Worm (Caenorhabditis elegans) whole organism, L2 larva: Measurements from ENCODE around the gene F07G6.5.

Source experiments
- F13H6.1 ChIP-seq: sonication (generic microtip); optimal IDR thresholded peaks from 2 replicates; lab custom pipeline; 2016; ENCODE audit warnings: missing genetic modification characterization, missing compliant biosample characterization
- Y55F3AM.14 ChIP-seq: fragments of 200-800 bp; sonication (Bioruptor generic); optimal IDR thresholded peaks from 2 replicates; lab custom pipeline; 2018; ENCODE audit warnings: mild to moderate bottlenecking, missing genetic modification characterization, missing compliant biosample characterization
- ZK546.5 ChIP-seq: sonication (generic microtip); optimal IDR thresholded peaks from 2 replicates; lab custom pipeline; 2017; ENCODE audit warnings: missing biosample characterization, missing genetic modification characterization
- alr-1 ChIP-seq: fragments of 150-350 bp; optimal IDR thresholded peaks from 2 replicates; lab custom pipeline; 2014; ENCODE audit warnings: missing biosample characterization, missing genetic modification characterization
- aly-2 ChIP-seq: fragments of 150-350 bp; optimal IDR thresholded peaks from 2 replicates; lab custom pipeline; 2014; ENCODE audit warnings: missing biosample characterization, missing genetic modification characterization
- blmp-1 ChIP-seq: sonication (generic microtip); optimal IDR thresholded peaks from 2 replicates; lab custom pipeline; 2017; ENCODE audit warnings: missing genetic modification characterization, mild to moderate bottlenecking, missing compliant biosample characterization, antibody characterized with exemption, moderate library complexity; ENCODE audit not compliant: insufficient read depth
- ceh-82 ChIP-seq: fragments of 150-350 bp; optimal IDR thresholded peaks from 2 replicates; lab custom pipeline; 2014; ENCODE audit warnings: missing biosample characterization, missing genetic modification characterization
- crh-2 ChIP-seq: sonication (generic microtip); optimal IDR thresholded peaks from 2 replicates; lab custom pipeline; 2017; ENCODE audit warnings: missing biosample characterization, missing genetic modification characterization
- egl-27 ChIP-seq: sonication (generic microtip); optimal IDR thresholded peaks from 3 replicates; lab custom pipeline; 2017; ENCODE audit warnings: missing biosample characterization, missing genetic modification reagents, missing genetic modification characterization
- gmeb-1 ChIP-seq: fragments of 150-350 bp; optimal IDR thresholded peaks from 2 replicates; lab custom pipeline; 2014; ENCODE audit warnings: missing biosample characterization, missing genetic modification characterization
- lin-13 ChIP-seq: fragments of 150-350 bp; optimal IDR thresholded peaks from 2 replicates; lab custom pipeline; 2014; ENCODE audit warnings: missing biosample characterization, missing genetic modification reagents, missing genetic modification characterization
- lin-39 ChIP-seq: fragments of 150-350 bp; optimal IDR thresholded peaks from 2 replicates; lab custom pipeline; 2014; ENCODE audit warnings: missing biosample characterization, missing genetic modification reagents, missing genetic modification characterization
- mab-5 ChIP-seq: fragments of 150-350 bp; optimal IDR thresholded peaks from 2 replicates; lab custom pipeline; 2014; ENCODE audit warnings: missing biosample characterization, missing genetic modification characterization
- mbf-1 ChIP-seq: sonication (generic microtip); optimal IDR thresholded peaks from 2 replicates; lab custom pipeline; 2017; ENCODE audit warnings: missing biosample characterization, missing genetic modification characterization
- mdl-1 ChIP-seq, 2 experiments: fragments of 150-350 bp in 1 of 2; sonication (generic microtip) in 1 of 2; optimal IDR thresholded peaks; 2 replicates each; lab custom pipeline; 2017; ENCODE audit warnings: missing biosample characterization in 2 of 2, missing genetic modification characterization in 2 of 2
- nhr-11 ChIP-seq: fragments of 150-350 bp; optimal IDR thresholded peaks from 2 replicates; lab custom pipeline; 2014; ENCODE audit warnings: missing biosample characterization, missing genetic modification characterization
- nhr-12 ChIP-seq: fragments of 150-350 bp; optimal IDR thresholded peaks from 2 replicates; lab custom pipeline; 2014; ENCODE audit warnings: missing biosample characterization, missing genetic modification characterization
- nhr-23 ChIP-seq: fragments of 150-350 bp; optimal IDR thresholded peaks from 2 replicates; lab custom pipeline; 2014; ENCODE audit warnings: missing biosample characterization, missing genetic modification reagents, missing genetic modification characterization
- nhr-237 ChIP-seq: fragments of 150-350 bp; optimal IDR thresholded peaks from 2 replicates; lab custom pipeline; 2014; ENCODE audit warnings: missing biosample characterization, missing genetic modification characterization
- nhr-6 ChIP-seq: fragments of 150-350 bp; optimal IDR thresholded peaks from 2 replicates; lab custom pipeline; 2014; ENCODE audit warnings: missing biosample characterization, missing genetic modification characterization
- nhr-77 ChIP-seq: fragments of 150-350 bp; optimal IDR thresholded peaks from 2 replicates; lab custom pipeline; 2014; ENCODE audit warnings: missing biosample characterization, missing genetic modification characterization
- peb-1 ChIP-seq: fragments of 150-350 bp; optimal IDR thresholded peaks from 2 replicates; lab custom pipeline; 2014; ENCODE audit warnings: missing biosample characterization, missing genetic modification characterization
- sem-4 ChIP-seq: fragments of 150-350 bp; optimal IDR thresholded peaks from 2 replicates; lab custom pipeline; 2014; ENCODE audit warnings: missing biosample characterization, missing genetic modification reagents, missing genetic modification characterization
- skn-1 ChIP-seq: sonication (generic microtip); optimal IDR thresholded peaks from 2 replicates; lab custom pipeline; 2017; ENCODE audit warnings: missing biosample characterization, missing genetic modification characterization
- sma-3 ChIP-seq: sonication (generic microtip); optimal IDR thresholded peaks from 2 replicates; lab custom pipeline; 2016; ENCODE audit warnings: missing genetic modification reagents, missing genetic modification characterization, missing compliant biosample characterization
- sma-9 ChIP-seq, 2 experiments: fragments of 150-350 bp in 1 of 2; sonication (generic microtip) in 1 of 2; optimal IDR thresholded peaks; 2 replicates each; lab custom pipeline; 2014 to 2016; ENCODE audit warnings: missing genetic modification characterization in 2 of 2, mild to moderate bottlenecking in 1 of 2, missing biosample characterization in 1 of 2, missing compliant biosample characterization in 1 of 2, missing genetic modification reagents in 1 of 2, moderate library complexity in 1 of 2
- unc-39 ChIP-seq: fragments of 150-350 bp; optimal IDR thresholded peaks from 2 replicates; lab custom pipeline; 2014; ENCODE audit warnings: missing biosample characterization, missing genetic modification characterization
- unc-55 ChIP-seq: fragments of 150-350 bp; sonication (generic microtip); optimal IDR thresholded peaks from 3 replicates; lab custom pipeline; 2014; ENCODE audit warnings: missing biosample characterization, missing genetic modification reagents, missing genetic modification characterization
- unc-62 ChIP-seq: fragments of 150-350 bp; optimal IDR thresholded peaks from 2 replicates; lab custom pipeline; 2014; ENCODE audit warnings: missing biosample characterization, missing genetic modification reagents, missing genetic modification characterization
- zag-1 ChIP-seq: fragments of 150-350 bp; optimal IDR thresholded peaks from 2 replicates; lab custom pipeline; 2014; ENCODE audit warnings: missing biosample characterization, missing genetic modification characterization
- ztf-1 ChIP-seq: fragments of 200-800 bp; sonication (Bioruptor generic); conservative IDR thresholded peaks from 2 replicates; pipeline ENCODE4 v1.3.6; 2022; ENCODE audit warnings: missing genetic modification characterization, missing compliant biosample characterization
- ztf-11 ChIP-seq: sonication (generic microtip); optimal IDR thresholded peaks from 2 replicates; lab custom pipeline; 2017; ENCODE audit warnings: missing biosample characterization, missing genetic modification characterization
- ztf-4 ChIP-seq: fragments of 150-350 bp; optimal IDR thresholded peaks from 2 replicates; lab custom pipeline; 2014; ENCODE audit warnings: missing biosample characterization, missing genetic modification characterization

The F07G6.5 gene

DNA sequence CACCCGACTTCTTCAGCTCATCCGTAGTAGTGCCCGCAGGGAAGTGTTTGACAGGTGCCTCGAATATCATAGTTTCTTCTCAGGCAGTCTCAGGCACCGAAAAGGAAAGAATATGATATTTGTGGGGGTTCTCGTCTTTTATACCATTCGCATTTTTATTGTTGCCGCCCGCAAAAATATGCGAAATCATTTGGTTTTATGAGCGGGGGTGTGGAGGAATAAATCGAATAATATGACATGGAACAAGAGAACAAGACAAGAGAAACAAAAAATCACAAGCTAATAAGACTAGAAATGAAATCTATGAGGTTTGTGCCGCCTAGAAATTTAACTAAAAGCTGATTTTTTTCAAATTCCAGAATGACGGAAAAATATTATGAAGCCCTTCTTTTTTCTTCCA is 13.9 kb upstream of the F07G6.5 start, which contains the start of gene F07G6.8:
Gene F07G6.8 (minus strand): TSS at position 101 of the 400 bp plus-strand sequence.
- no peak for TF ChIP-seq unc-39 (tag; lab: Kevin White, UChicago)
- TF ChIP-seq nhr-23 (tag; lab: Kevin White, UChicago): no peak
- no peak for TF ChIP-seq ceh-82 (tag; lab: Kevin White, UChicago)
- TF ChIP-seq nhr-6 (tag; lab: Kevin White, UChicago): no peak
- TF ChIP-seq sma-9 (GFP tag; optimal IDR thresholded peaks at IDR 0.05; lab: Kevin White, UChicago): no peak
- no peak for TF ChIP-seq sma-9 (tag; optimal IDR thresholded peaks at IDR 0.05; lab: Kevin White, UChicago)
- TF ChIP-seq ztf-1 (GFP tag; lab: Robert Waterston, UW): no peak
- no peak for TF ChIP-seq aly-2
- no peak for TF ChIP-seq nhr-12
- no peak for TF ChIP-seq zag-1 (tag; lab: Kevin White, UChicago)
- TF ChIP-seq unc-62 (GFP tag; lab: Kevin White, UChicago): no peak

DNA sequence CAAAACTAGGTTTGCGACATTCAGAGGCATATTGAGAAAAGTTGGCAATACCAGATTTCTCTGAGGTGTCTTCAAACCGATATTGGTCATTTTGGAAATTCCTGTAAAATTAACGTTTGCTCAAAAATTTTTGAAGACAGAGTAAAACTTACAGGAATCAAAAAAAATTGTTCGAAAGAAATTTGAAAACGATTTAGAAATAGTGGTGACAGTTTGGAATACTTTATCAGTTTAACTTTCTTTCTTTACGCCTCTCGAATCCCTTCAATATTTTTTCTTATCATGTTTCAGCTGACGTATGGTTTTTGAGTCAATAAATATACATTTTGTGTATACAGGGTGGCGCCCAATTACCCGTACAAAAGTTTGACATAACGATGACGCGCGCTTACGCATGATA is 12.0 kb upstream of the F07G6.5 start, which contains the start of gene fbxa-53:
Gene fbxa-53 (minus strand): TSS at position 101 of the 400 bp plus-strand sequence.
- TF ChIP-seq blmp-1 (tag; lab: Kevin White, UChicago) (no peak), F13H6.1 (no peak), lin-39 (no peak), mab-5 (tag; lab: Kevin White, UChicago) (no peak), lin-13 (GFP tag; lab: Kevin White, UChicago) (no peak), nhr-77 (tag; lab: Kevin White, UChicago) (no peak), ceh-82 (tag; lab: Kevin White, UChicago) (no peak), ztf-1 (GFP tag; lab: Robert Waterston, UW) (no peak), gmeb-1 (tag; lab: Kevin White, UChicago) (no peak), nhr-6 (tag; lab: Kevin White, UChicago) (no peak), unc-39 (tag; lab: Kevin White, UChicago) (no peak), ztf-11 (tag; lab: Kevin White, UChicago) (no peak), unc-55 (no peak), unc-62 (GFP tag; lab: Kevin White, UChicago) (no peak), skn-1 (no peak), Y55F3AM.14 (GFP tag; lab: Kevin White, UChicago) (no peak)

ce11 chrX:1712538-1712937 is 6.1 kb upstream of the F07G6.5 start, which contains the start of gene fbxa-52:
fbxa-52 (minus strand) TSS chrX:1712638.
- TF ChIP-seq F13H6.1 (no peak), Y55F3AM.14 (GFP tag; lab: Kevin White, UChicago) (no peak), nhr-237 (tag; lab: Kevin White, UChicago) (no peak), nhr-6 (tag; lab: Kevin White, UChicago) (no peak), crh-2 (tag; lab: Kevin White, UChicago) (no peak), ztf-1 (GFP tag; lab: Robert Waterston, UW) (no peak)

DNA sequence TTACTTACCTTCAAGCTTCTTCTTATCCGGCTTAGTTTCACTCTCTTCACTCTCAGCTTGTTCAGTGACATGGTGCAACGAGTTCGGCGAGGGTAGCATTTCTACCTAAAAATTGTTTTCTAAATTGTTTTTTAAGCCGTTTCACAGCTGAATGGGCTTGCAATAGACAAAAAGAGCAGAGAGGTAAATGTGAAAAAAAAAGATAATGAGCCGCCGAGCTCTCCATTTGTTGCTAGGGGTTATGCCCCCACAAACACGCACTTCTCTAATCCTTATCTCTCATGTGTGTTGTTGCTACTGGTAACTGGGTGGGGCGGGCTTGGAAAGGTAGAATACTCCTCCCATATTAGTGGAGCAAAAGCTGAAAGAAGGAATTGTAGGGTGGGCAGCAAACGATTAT is 2.6 kb downstream of the F07G6.5 start, which contains the start of gene C36C9.5:
Gene C36C9.5 (minus strand): TSS at position 101 of the 400 bp plus-strand sequence.
- no peak for TF ChIP-seq nhr-11 (tag; lab: Kevin White, UChicago)
- no peak for TF ChIP-seq sma-9 (GFP tag; optimal IDR thresholded peaks at IDR 0.05; lab: Kevin White, UChicago)
- no peak for TF ChIP-seq sma-9 (tag; optimal IDR thresholded peaks at IDR 0.05; lab: Kevin White, UChicago)

DNA sequence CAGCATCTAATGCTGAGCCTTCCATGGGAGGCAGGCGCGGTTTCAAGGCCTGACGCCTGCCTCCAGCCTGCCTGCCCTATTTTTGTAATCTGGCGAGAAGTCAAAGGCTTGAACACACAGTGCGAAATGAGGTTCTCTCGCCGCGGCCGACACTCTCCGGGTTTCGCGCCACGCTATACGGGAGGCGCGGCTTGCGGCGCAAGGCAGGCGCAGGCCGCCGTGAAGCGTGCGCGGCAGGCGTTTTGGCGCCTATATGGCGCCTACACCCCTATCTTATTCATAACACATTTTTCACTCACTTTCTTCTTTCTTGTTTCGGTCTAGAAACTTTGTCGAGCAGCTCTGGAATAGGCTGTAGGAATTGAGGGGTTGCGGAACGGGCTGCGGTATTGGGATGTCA is 3.4 kb downstream of the F07G6.5 start:
- TF ChIP-seq skn-1 (no peak), peb-1 (tag; lab: Kevin White, UChicago) (no peak), alr-1 (tag; lab: Kevin White, UChicago) (no peak), egl-27 (no peak), nhr-6 (tag; lab: Kevin White, UChicago) (no peak), lin-13 (GFP tag; lab: Kevin White, UChicago) (no peak), ceh-82 (tag; lab: Kevin White, UChicago) (no peak), ZK546.5 (no peak), mbf-1 (tag; lab: Kevin White, UChicago) (no peak), sem-4 (tag; lab: Kevin White, UChicago) (no peak), unc-55 (no peak), ztf-4 (tag; lab: Kevin White, UChicago) (no peak), mdl-1 (tag; optimal IDR thresholded peaks at IDR 0.05; lab: Kevin White, UChicago) (no peak), nhr-23 (tag; lab: Kevin White, UChicago) (no peak), F13H6.1 (no peak), nhr-12 (no peak), ztf-11 (tag; lab: Kevin White, UChicago) (no peak), sma-3 (GFP tag; lab: Kevin White, UChicago) (no peak), zag-1 (tag; lab: Kevin White, UChicago) (no peak), gmeb-1 (tag; lab: Kevin White, UChicago) (no peak)
- TF ChIP-seq, all 48 proteins: peak for 0
